Fruit fly (Drosophila melanogaster): ENCODE measurements around the gene CG14324.

The CG14324 gene

DNA sequence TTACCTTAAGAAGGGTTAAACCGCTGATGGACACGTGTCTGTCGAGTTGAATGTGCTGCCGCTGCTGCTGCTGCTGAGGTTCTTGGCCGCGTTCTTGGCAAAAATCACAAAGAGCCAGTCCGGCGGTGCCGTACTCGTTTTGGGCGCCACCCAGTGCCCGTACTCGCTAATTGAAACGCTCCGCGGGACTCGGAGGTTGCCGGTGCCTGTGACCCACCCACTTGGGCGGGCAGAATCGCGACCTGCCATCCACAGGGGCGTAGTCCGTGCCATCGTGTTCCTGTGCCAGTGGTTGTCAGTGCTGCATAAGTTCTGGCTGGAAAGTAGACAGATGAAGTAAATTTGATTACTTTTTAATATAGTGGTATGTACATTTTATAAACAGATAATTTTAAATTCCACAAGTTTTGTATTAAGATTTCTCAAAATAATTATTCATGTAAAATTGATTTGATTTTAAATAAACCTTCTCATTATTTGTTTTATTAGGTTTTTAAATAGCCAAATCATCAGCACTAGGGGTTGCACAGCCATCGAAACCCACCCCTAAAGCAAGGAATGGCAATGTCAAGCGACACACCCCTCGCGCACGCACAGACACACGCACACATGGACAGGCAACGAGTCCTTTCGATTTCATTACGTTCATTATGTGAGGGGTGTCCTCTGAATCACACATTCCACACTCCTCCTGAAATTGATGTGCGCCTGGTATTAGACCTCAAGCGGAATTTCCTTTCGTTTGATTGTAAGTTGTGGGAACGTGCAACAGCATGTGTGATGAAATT lies 13.5 kb downstream of the CG14324 start (continued):
- TF ChIP-seq CG13624 (GFP tag; optimal IDR thresholded peaks at IDR 0.05) (no peak), aop (GFP tag; IDR thresholded peaks at IDR 0.05) (no peak), Oaz (GFP tag; IDR thresholded peaks at IDR 0.05) (no peak), fd102C (GFP tag; optimal IDR thresholded peaks at IDR 0.05) (no peak), CG6175 (GFP tag; IDR thresholded peaks at IDR 0.05) (no peak), CG18599 (GFP tag; optimal IDR thresholded peaks at IDR 0.05) (peak; percentile 41), bab2 (GFP tag; optimal IDR thresholded peaks at IDR 0.05) (no peak), CG32767 (GFP tag; IDR thresholded peaks at IDR 0.05) (no peak), tll (GFP tag; optimal IDR thresholded peaks at IDR 0.05) (peak in 1 of 2 experiments; percentile 19), Sin3A (optimal IDR thresholded peaks at IDR 0.05) (no peak), Med (GFP tag) (peak; percentile 50), scrt (GFP tag; optimal IDR thresholded peaks at IDR 0.05) (peak; percentile 12), MTF-1 (GFP tag; optimal IDR thresholded peaks at IDR 0.05; ENCODE audit: borderline replicate concordance) (no peak), repo (GFP tag; optimal IDR thresholded peaks at IDR 0.05) (no peak), Elba2 (GFP tag; optimal IDR thresholded peaks at IDR 0.05) (no peak), gsb (GFP tag; IDR thresholded peaks at IDR 0.05) (no peak), eyg (GFP tag; optimal IDR thresholded peaks at IDR 0.05) (no peak), Lpt (GFP tag; optimal IDR thresholded peaks at IDR 0.05) (no peak), mld (GFP tag; IDR thresholded peaks at IDR 0.05; ENCODE audit: partially characterized antibody) (no peak), Drgx (GFP tag; IDR thresholded peaks at IDR 0.05) (no peak), hkb (optimal IDR thresholded peaks at IDR 0.05) (no peak), hkb (GFP tag; IDR thresholded peaks at IDR 0.05) (0 out of 2 replicates have a peak, but pooled peaks have one; percentile 9), Adf1 (GFP tag; IDR thresholded peaks at IDR 0.05) (peak; percentile 5), ap (GFP tag; IDR thresholded peaks at IDR 0.05) (no peak), D (optimal IDR thresholded peaks at IDR 0.05) (no peak), D (GFP tag; optimal IDR thresholded peaks at IDR 0.05) (no peak), tna (GFP tag; IDR thresholded peaks at IDR 0.05; ENCODE audit: partially characterized antibody) (no peak), CG9817 (tag; optimal IDR thresholded peaks at IDR 0.05) (no peak), ewg (GFP tag; optimal IDR thresholded peaks at IDR 0.05) (no peak), Abd-B (GFP tag; optimal IDR thresholded peaks at IDR 0.05) (no peak), CG7786 (GFP tag; optimal IDR thresholded peaks at IDR 0.05) (no peak), CG11560 (tag; IDR thresholded peaks at IDR 0.05) (no peak), CG15514 (GFP tag; optimal IDR thresholded peaks at IDR 0.05) (no peak), CG17385 (GFP tag; optimal IDR thresholded peaks at IDR 0.05) (peak; percentile 6), hbn (GFP tag; IDR thresholded peaks at IDR 0.05; ENCODE audit: partially characterized antibody) (no peak), Oli (tag; optimal IDR thresholded peaks at IDR 0.05) (peak; percentile 8), CG8388 (GFP tag; optimal IDR thresholded peaks at IDR 0.05) (no peak), BtbVII (GFP tag; optimal IDR thresholded peaks at IDR 0.05) (no peak), CG10654 (GFP tag; optimal IDR thresholded peaks at IDR 0.05) (no peak), CG3995 (GFP tag; optimal IDR thresholded peaks at IDR 0.05) (no peak), CG12071 (GFP tag; optimal IDR thresholded peaks at IDR 0.05) (no peak), CG12769 (tag; optimal IDR thresholded peaks at IDR 0.05) (no peak), sob (GFP tag; IDR thresholded peaks at IDR 0.05) (no peak), ac (GFP tag; optimal IDR thresholded peaks at IDR 0.05) (no peak), CG16779 (GFP tag; IDR thresholded peaks at IDR 0.05) (no peak), kni (GFP tag; optimal IDR thresholded peaks at IDR 0.05) (peak; percentile 10), CG10209 (GFP tag; optimal IDR thresholded peaks at IDR 0.05) (no peak), CG10543 (GFP tag; optimal IDR thresholded peaks at IDR 0.05) (peak; percentile 28), CG17802 (tag; optimal IDR thresholded peaks at IDR 0.05) (no peak), usp (GFP tag; optimal IDR thresholded peaks at IDR 0.05) (no peak)

Data from whole organism, embryonic.